Worm (Caenorhabditis elegans): ENCODE data around the gene fntb-1.

- TF ChIP-seq ceh-6 (GFP tag; optimal IDR thresholded peaks at IDR 0.05) = no peak
- TF ChIP-seq dve-1 (tag; optimal IDR thresholded peaks at IDR 0.05) = no peak
- TF ChIP-seq ceh-45 (GFP tag; IDR thresholded peaks at IDR 0.05) = no peak
- no peak for TF ChIP-seq ama-1 (optimal IDR thresholded peaks at IDR 0.05)
These were observed 27.6 kb upstream of the fntb-1 start for ce11 chrV:14419855-14420254.
